Worm (Caenorhabditis elegans) whole organism, L4/young adult: Measurements from ENCODE around the gene str-225.

ENCODE experiments used
- W03F9.2 ChIP-seq: fragments of 150-350 bp; optimal IDR thresholded peaks from 2 replicates; lab custom pipeline; 2014; ENCODE audit warnings: missing biosample characterization, missing genetic modification characterization
- dao-5 ChIP-seq: sonication (generic microtip); optimal IDR thresholded peaks from 2 replicates; lab custom pipeline; 2016; ENCODE audit warnings: missing genotype, missing genetic modification characterization, moderate library complexity, missing compliant biosample characterization
- him-1 ChIP-seq: sonication (generic microtip); optimal IDR thresholded peaks from 2 replicates; lab custom pipeline; 2016; ENCODE audit warnings: missing genotype, missing genetic modification reagents, missing genetic modification characterization, missing compliant biosample characterization

Gene str-225

DNA sequence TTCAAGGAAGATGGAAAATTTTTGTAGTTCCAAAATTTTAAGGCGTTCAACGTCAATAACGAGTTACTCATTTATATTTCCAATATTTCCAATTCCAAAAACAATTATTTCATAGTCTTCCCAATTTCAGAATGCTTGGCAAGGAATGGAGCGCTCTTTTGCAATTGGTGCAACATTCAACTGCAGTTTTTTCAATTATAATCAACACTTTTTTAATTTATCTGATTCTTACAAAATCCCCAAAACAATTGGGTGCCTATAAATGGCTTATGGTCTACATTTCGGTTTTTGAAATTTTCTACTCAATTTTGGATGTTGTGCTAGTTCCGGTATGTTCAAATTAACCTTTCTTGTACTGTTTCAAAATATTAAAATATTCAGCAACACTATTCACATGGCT, at the start of gene str-225:
str-225 (plus strand) TSS at position 132 of the 400 bp plus-strand sequence.
- TF ChIP-seq W03F9.2 (tag; lab: Kevin White, UChicago) (no peak), him-1 (no peak), dao-5 (no peak)

DNA sequence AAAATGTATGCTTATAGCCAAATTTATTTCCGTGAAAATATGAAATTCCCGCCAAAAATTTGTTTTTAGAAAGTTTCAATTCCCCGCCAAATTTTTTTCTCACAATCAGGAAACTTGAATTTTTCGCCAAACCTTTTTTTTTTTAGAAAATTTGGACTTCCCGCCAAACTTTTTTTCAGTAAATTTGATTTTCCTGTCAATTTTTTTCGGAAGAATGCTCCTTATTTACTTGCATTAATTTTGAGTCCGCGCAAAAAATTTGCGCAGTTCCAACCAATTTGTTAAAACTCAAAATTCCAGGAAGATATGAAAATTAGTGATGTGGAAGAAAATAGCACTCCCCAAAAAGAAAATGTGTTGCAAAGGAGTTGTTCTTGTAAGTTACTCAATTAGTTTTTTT, 47.7 kb upstream of the str-225 start, which contains the start of gene slc-28.2:
slc-28.2 (plus strand) TSS at position 301 of the 400 bp plus-strand sequence.
- TF ChIP-seq W03F9.2 (tag; lab: Kevin White, UChicago) (no peak), him-1 (no peak), dao-5 (no peak)

DNA sequence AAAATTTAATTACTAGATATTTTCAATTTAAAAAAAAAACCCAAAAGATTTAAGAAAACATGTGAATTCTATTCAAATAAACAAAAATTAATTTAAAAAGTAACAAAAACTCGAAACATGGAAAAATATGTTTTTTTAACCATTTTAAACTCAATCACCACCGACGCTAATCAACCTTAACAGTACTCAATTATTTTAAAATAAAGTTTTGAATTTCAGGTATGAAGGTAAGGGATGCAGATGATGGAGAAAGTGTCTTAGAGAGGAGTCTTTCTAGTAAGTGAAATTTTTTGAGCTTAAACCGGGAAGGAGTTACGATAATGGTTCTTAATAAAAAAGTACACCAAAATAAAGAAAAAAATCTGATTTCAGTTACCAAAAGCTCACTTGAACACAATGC, 44.1 kb upstream of the str-225 start, which contains the start of gene slc-28.1:
slc-28.1 (plus strand) TSS at position 301 of the 400 bp plus-strand sequence.
- TF ChIP-seq him-1 (no peak), W03F9.2 (tag; lab: Kevin White, UChicago) (no peak), dao-5 (no peak)

DNA sequence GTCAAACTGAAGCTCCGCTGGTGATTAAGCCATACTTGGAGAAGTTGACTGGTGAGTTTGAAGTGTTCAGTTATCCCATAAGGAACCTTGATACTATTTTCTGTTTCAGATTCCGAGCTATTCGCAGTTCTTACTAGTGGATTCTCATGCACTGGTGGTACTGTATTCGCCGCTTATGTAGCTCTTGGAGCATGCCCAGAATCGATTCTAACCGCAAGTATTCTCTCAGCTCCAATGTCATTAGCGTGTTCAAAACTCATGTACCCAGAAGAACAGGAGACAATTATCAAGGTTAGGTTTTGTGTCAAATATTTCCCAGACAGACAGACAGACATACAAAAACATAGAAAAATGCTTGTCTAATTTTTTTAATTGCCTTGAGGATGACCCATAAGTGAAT, 42.7 kb upstream of the str-225 start:
- no peak for TF ChIP-seq him-1
- no peak for TF ChIP-seq dao-5

DNA sequence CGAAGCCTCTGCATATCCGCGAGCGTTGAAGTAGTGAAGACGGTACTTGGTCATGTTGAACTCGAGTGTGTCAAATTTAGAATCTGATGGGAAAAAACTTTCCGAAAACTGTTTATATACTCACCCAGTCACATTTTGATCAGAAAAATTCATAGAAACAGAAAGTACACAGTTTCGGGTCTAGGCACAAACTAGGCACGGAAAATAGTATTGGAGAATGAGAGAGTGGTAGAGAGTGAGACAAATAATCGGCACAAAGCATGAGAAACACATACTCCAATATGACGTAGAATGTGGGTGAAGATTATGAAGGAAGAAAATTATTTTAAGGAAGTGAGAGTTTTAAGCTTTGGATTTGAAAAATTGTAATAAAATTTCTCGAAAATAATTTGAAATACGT, 39.2 kb upstream of the str-225 start, which contains the start of gene gst-33:
gst-33 (minus strand) TSS at position 127 of the 400 bp plus-strand sequence.
- no peak for TF ChIP-seq W03F9.2 (tag; lab: Kevin White, UChicago)

DNA sequence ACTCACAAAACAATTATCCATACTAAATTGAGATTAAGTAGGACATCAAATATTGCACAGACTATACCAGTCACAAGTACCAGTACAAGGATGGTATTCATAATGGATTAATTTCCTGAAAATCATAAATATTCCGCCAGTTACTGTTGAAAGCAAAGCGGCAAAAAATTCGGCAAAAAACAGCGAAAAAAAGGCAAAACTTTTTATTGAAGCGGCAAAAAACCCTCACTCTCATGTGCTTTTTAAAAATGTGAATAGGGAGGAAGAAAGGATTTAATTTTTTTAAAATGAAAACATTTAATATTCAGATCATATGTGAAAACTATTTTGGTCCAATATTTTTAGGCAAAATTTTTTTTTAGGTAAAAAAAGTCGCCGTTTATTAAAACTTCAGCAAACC, 36.8 kb upstream of the str-225 start, which contains the start of gene srbc-29:
srbc-29 (minus strand) TSS at position 101 of the 400 bp plus-strand sequence.
- TF ChIP-seq W03F9.2 (tag; lab: Kevin White, UChicago): no peak
- TF ChIP-seq dao-5: no peak
- TF ChIP-seq him-1: no peak

DNA sequence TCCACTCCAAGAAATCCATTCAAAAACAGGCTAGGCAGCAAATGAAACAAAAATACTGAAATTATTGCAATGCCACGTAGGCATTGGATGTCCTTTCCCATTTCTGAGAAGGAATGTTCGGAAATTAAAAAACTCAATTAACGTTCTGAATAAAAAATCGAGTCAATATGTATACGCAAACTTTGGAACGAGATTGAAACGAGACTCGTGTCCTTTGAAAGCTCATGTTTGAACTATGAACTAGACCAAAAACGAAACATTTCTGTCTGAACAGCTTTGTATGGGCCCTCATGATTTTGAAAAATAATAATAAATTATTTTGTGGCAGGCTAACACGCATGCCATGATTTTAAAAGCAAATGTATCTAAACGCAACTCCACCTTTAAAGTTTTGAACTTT, 32.6 kb upstream of the str-225 start, which contains the start of gene oac-2:
oac-2 (minus strand) TSS at position 101 of the 400 bp plus-strand sequence.
- TF ChIP-seq dao-5: no peak
- TF ChIP-seq him-1: no peak
- TF ChIP-seq W03F9.2 (tag; lab: Kevin White, UChicago): no peak

DNA sequence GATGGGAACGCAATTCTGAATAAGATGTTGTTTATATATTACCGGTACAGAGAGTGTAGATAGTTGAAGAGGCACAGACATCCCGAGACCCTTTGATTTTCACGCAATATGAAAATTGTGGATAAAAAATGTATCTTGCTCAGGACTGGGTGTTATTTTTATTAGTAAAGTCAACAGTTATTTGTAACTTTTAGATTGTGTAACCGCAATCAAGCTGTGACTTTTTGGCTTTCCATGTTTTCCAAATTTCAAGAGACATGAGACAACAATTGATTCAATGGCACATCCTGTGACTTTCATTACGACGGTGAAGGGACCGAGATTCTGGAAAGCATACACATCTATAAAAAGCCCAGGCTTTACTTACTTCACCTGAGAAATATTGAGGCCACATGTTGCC, 31.4 kb upstream of the str-225 start:
- TF ChIP-seq W03F9.2 (tag; lab: Kevin White, UChicago) (no peak), dao-5 (no peak), him-1 (no peak)

DNA sequence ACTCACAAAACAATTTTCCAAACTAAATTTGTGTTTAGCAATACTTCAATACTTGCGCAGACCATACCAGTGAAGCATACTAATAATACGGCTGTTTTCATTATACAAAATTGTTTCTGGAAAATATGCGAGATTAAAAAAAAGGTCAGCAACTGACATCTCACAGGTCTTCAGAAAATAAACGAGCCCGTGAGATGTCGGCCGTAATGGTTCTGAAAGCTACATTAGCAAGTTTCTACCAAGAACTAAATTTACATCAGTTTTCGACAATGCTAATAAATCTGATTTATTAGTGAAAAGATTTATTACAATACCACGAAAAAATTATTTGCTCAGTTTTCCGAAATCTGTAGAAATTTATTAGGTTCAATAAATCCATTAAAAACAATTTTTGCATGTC, 30.1 kb upstream of the str-225 start, which contains the start of gene srbc-31:
srbc-31 (minus strand) TSS at position 101 of the 400 bp plus-strand sequence.
- TF ChIP-seq dao-5 (no peak), W03F9.2 (tag; lab: Kevin White, UChicago) (no peak), him-1 (no peak)

DNA sequence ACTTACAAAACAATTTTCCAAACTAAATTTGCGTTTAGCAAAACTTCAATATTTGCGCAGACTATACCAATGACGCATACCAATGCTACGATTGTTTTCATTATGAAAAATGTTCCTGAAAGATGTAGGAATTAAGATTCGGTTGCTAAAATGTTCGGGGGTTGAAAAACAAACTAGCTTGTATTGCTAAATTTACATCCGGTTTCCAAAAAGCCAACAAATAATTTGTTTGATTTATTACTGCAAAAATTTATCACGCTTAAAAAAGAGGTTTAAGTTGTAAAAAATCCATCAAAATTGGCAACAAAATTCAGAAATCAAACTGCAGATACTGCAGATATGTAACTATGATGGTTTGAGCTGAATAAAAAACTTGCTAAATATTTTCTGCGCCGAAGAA, 27.3 kb upstream of the str-225 start, which contains the start of gene srbc-30:
srbc-30 (minus strand) TSS at position 101 of the 400 bp plus-strand sequence.
- TF ChIP-seq dao-5 (no peak), him-1 (no peak), W03F9.2 (tag; lab: Kevin White, UChicago) (no peak)

DNA sequence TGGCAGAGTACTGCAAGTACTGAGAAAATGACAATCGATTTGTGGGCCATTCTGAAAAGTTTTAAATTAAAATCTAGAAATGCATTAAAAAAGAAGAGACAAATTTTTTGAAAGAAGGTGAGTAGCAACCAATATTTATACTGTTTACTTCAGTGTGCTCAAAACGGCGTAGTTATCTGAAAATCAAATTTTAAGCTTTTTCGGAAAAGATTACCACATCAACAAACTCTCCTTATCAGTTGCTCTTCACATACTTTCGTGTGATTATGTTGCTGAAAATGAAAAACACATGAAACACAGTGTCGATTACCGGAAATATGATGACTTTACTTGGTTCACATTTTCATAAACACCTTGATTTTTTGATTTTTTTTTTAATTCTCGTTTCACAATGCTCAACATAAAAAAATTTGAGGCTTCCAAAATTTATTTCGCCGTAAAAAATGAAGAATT, 25.0 kb upstream of the str-225 start, which contains the start of gene lys-7:
lys-7 (minus strand) TSS at position 51 of the 453 bp plus-strand sequence.
- TF ChIP-seq him-1: no peak
- TF ChIP-seq W03F9.2 (tag; lab: Kevin White, UChicago): no peak
- no peak for TF ChIP-seq dao-5

DNA sequence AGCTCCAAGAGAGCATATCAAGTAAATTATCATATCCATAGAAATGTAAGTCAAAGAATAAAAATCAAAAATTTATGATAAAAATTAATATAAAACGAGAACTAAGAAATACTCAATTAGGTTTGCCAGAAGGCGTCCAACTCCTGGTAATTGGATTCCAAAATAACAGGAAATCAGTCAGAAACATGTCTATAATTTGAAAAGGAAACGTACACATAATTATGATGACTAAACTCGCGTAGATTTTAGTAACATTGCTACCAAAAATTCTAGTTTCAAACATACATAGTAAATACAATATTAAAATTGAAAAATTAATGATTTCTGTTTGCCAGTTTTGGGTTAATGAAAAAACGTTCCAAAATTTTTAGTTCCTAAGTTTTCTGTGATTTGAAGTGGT, 22.9 kb upstream of the str-225 start, which contains the start of gene srbc-33:
srbc-33 (minus strand) TSS at position 101 of the 400 bp plus-strand sequence.
- TF ChIP-seq dao-5 (no peak), him-1 (no peak)

DNA sequence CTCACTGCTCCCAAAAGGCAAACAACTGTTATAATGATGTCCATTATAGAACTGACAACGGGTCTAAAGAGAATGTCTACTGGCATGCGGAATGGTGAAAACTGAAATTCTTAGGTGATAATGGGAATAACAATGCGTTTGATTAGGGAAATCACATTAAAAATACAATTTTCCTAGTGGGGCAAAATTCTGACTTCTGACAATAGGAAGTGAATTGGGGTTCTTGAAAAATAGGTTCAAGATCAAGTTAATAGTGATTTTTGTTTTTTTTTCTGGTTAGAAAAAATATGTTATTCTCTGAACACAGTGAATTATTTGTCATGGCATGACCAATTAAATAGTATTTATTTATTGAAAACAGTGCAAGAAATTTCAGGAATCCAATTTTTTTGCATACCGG, 20.8 kb upstream of the str-225 start, which contains the start of gene srbc-32:
srbc-32 (minus strand) TSS at position 101 of the 400 bp plus-strand sequence.
- TF ChIP-seq him-1: no peak
- no peak for TF ChIP-seq W03F9.2 (tag; lab: Kevin White, UChicago)
- no peak for TF ChIP-seq dao-5

DNA sequence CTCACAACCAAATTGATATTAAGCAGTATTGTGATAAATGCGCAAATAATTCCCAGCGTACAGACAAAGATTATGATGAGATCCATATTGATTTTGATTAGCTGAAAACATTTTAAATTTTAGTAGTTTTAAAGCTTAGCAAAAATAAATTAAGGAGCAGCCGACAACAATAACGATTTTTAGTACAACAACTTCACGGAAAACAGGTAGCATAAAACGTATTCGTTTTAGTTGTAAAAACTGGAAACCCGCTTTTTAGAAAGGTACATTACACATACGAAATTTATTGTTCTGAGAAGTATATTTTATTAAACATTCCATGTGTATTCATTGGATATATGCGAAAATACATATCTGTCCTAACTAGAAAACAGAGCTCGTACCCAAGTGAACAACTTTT, 17.2 kb upstream of the str-225 start, which contains the start of gene srbc-36:
srbc-36 (minus strand) TSS at position 101 of the 400 bp plus-strand sequence.
- no peak for TF ChIP-seq dao-5
- TF ChIP-seq him-1: no peak
- no peak for TF ChIP-seq W03F9.2 (tag; lab: Kevin White, UChicago)

DNA sequence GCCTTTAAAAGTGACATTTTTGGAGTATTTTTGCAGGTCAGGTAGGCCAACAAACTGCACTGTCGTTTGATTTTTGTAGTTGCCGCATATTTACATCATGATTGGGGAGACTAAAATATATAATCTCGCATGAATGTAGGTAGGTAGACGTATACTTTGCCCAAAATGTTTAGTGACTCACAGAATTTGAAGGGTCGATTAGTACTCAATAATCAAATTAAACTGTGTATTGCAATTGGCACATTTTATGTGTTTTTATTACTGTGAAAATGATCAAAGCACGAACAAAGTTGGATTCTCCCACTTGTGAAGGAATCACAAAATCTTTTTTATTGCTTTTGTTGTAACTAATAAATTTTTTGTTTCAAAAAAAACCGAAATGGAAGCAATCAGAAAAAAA, 10.7 kb upstream of the str-225 start, which contains the start of gene C07G3.15:
C07G3.15 (minus strand) TSS at position 101 of the 400 bp plus-strand sequence.
- no peak for TF ChIP-seq W03F9.2 (tag; lab: Kevin White, UChicago)
- TF ChIP-seq dao-5: no peak
- no peak for TF ChIP-seq him-1
